Fruit fly (Drosophila melanogaster) whole organism, embryonic: Measurements from ENCODE around the gene CG8119.

Experiments
- Ada2b ChIP-seq: fragments of 200-800 bp; sonication (Bioruptor generic); IDR thresholded peaks from 2 replicates; pipeline ENCODE4 v1.3.6; 2022; ENCODE audit warnings: missing biosample characterization, missing genetic modification characterization
- CG10654 ChIP-seq: fragments of 200-800 bp; sonication (Bioruptor generic); optimal IDR thresholded peaks from 2 replicates; lab custom pipeline; 2016; ENCODE audit warnings: missing biosample characterization, missing genetic modification characterization
- CG11247 ChIP-seq: fragments of 200-800 bp; sonication (Bioruptor generic); IDR thresholded peaks from 2 replicates; pipeline ENCODE4 v1.3.6; 2022; ENCODE audit warnings: missing biosample characterization, missing genetic modification characterization
- CG11560 ChIP-seq: fragments of 200-800 bp; sonication (Bioruptor generic); IDR thresholded peaks from 3 replicates; pipeline ENCODE4 v1.3.6; 2022; ENCODE audit warnings: missing biosample characterization, missing genetic modification characterization
- CG11723 ChIP-seq: fragments of 200-800 bp; sonication (Bioruptor generic); optimal IDR thresholded peaks from 2 replicates; lab custom pipeline; 2017; ENCODE audit warnings: missing biosample characterization, mild to moderate bottlenecking, missing genetic modification characterization
- CG13424 ChIP-seq: fragments of 200-800 bp; sonication (Bioruptor generic); optimal IDR thresholded peaks from 2 replicates; lab custom pipeline; 2019; ENCODE audit warnings: missing biosample characterization, mild to moderate bottlenecking, missing genetic modification characterization, moderate library complexity
- CG15011 ChIP-seq: fragments of 200-800 bp; sonication (Bioruptor generic); optimal IDR thresholded peaks from 3 replicates; lab custom pipeline; 2018; ENCODE audit warnings: missing biosample characterization, mild to moderate bottlenecking, missing genetic modification characterization
- CG15073 ChIP-seq: fragments of 200-800 bp; sonication (Bioruptor generic); optimal IDR thresholded peaks from 2 replicates; lab custom pipeline; 2016; ENCODE audit warnings: missing biosample characterization, missing genetic modification characterization
- CG1603 ChIP-seq: fragments of 200-800 bp; sonication (Bioruptor generic); optimal IDR thresholded peaks from 2 replicates; lab custom pipeline; 2019; ENCODE audit warnings: missing biosample characterization, mild to moderate bottlenecking, missing genetic modification characterization, moderate library complexity
- CG16779 ChIP-seq: fragments of 200-800 bp; sonication (Bioruptor generic); IDR thresholded peaks from 2 replicates; pipeline ENCODE4 v1.3.6; 2022; ENCODE audit warnings: missing biosample characterization, missing genetic modification characterization
- CG18262 ChIP-seq: fragments of 200-800 bp; optimal IDR thresholded peaks from 3 replicates; lab custom pipeline; 2019; ENCODE audit warnings: missing biosample characterization, mild to moderate bottlenecking, missing genetic modification characterization, moderate library complexity
- CG31365 ChIP-seq: fragments of 200-800 bp; sonication (Bioruptor generic); optimal IDR thresholded peaks from 2 replicates; lab custom pipeline; 2018; ENCODE audit warnings: missing biosample characterization, mild to moderate bottlenecking, missing genetic modification characterization
- CG33557 ChIP-seq: fragments of 200-800 bp; sonication (Bioruptor generic); optimal IDR thresholded peaks from 2 replicates; lab custom pipeline; 2019; ENCODE audit warnings: missing biosample characterization, mild to moderate bottlenecking, missing genetic modification characterization, moderate library complexity
- CG4360 ChIP-seq: fragments of 200-800 bp; sonication (Bioruptor generic); IDR thresholded peaks from 2 replicates; pipeline ENCODE4 v1.3.6; 2022; ENCODE audit warnings: missing biosample characterization, missing genetic modification characterization
- CG4404 ChIP-seq: fragments of 200-800 bp; sonication (Bioruptor generic); IDR thresholded peaks from 2 replicates; pipeline ENCODE4 v1.3.6; 2022; ENCODE audit warnings: missing biosample characterization, missing genetic modification characterization
- CG4820 ChIP-seq: fragments of 200-800 bp; sonication (Bioruptor generic); optimal IDR thresholded peaks from 3 replicates; lab custom pipeline; 2016; ENCODE audit warnings: missing biosample characterization, missing genetic modification characterization
- CG5245 ChIP-seq: fragments of 200-800 bp; sonication (Bioruptor generic); optimal IDR thresholded peaks from 3 replicates; lab custom pipeline; 2016; ENCODE audit warnings: missing biosample characterization, missing genetic modification characterization
- CG6683 ChIP-seq: fragments of 200-800 bp; sonication (Bioruptor generic); optimal IDR thresholded peaks from 2 replicates; lab custom pipeline; 2017; ENCODE audit warnings: missing biosample characterization, mild to moderate bottlenecking, missing genetic modification characterization, missing genetic modification reagents
- CG6813 ChIP-seq: fragments of 200-800 bp; sonication (Bioruptor generic); optimal IDR thresholded peaks from 2 replicates; lab custom pipeline; 2017; ENCODE audit warnings: missing biosample characterization, missing genetic modification characterization, mild to moderate bottlenecking, moderate library complexity, missing genetic modification reagents
- CG9437 ChIP-seq: fragments of 200-800 bp; sonication (Bioruptor generic); optimal IDR thresholded peaks from 2 replicates; lab custom pipeline; 2018; ENCODE audit warnings: missing biosample characterization, mild to moderate bottlenecking, missing genetic modification characterization
- CHES-1-like ChIP-seq: fragments of 200-800 bp; sonication (Bioruptor generic); optimal IDR thresholded peaks from 2 replicates; lab custom pipeline; 2016; ENCODE audit warnings: missing biosample characterization, missing genetic modification characterization
- D19A ChIP-seq: fragments of 200-800 bp; optimal IDR thresholded peaks from 3 replicates; lab custom pipeline; 2019; ENCODE audit warnings: missing biosample characterization, mild to moderate bottlenecking, missing genetic modification characterization, moderate library complexity
- Dp ChIP-seq: fragments of 200-800 bp; sonication (Bioruptor generic); optimal IDR thresholded peaks from 2 replicates; lab custom pipeline; 2018; ENCODE audit warnings: missing biosample characterization, mild to moderate bottlenecking, missing genetic modification characterization, moderate library complexity
- Eip74EF ChIP-seq, 2 experiments: fragments of 200-800 bp in 1 of 2; fragments of >200 bp in 1 of 2; sonication (Bioruptor generic) in 1 of 2; optimal IDR thresholded peaks; 2 replicates each; lab custom pipeline; 2017 to 2019; ENCODE audit warnings: missing biosample characterization in 2 of 2, missing genetic modification characterization in 2 of 2, mild to moderate bottlenecking in 1 of 2, moderate library complexity in 1 of 2
- HmgD ChIP-seq: fragments of 200-800 bp; sonication (Bioruptor generic); optimal IDR thresholded peaks from 3 replicates; lab custom pipeline; 2016; ENCODE audit warnings: missing biosample characterization, missing genetic modification characterization
- Mes4 ChIP-seq: fragments of 200-800 bp; sonication (Bioruptor generic); optimal IDR thresholded peaks from 2 replicates; lab custom pipeline; 2016; ENCODE audit warnings: missing biosample characterization, missing genetic modification characterization
- Myb ChIP-seq: fragments of 200-800 bp; sonication (Bioruptor generic); optimal IDR thresholded peaks from 2 replicates; lab custom pipeline; 2016; ENCODE audit warnings: missing biosample characterization, missing genetic modification characterization
- Nf-YC ChIP-seq: fragments of 200-800 bp; optimal IDR thresholded peaks from 3 replicates; lab custom pipeline; 2019; ENCODE audit warnings: missing biosample characterization, mild to moderate bottlenecking, missing genetic modification characterization, moderate library complexity
- Ravus ChIP-seq: fragments of 200-800 bp; sonication (Bioruptor generic); IDR thresholded peaks from 2 replicates; pipeline ENCODE4 v1.3.6; 2022; ENCODE audit warnings: missing biosample characterization, missing genetic modification characterization
- Taf1 ChIP-seq: fragments of 200-800 bp; sonication (Bioruptor generic); IDR thresholded peaks from 2 replicates; pipeline ENCODE4 v1.3.6; 2022; ENCODE audit warnings: missing biosample characterization, missing genetic modification characterization
- aop ChIP-seq: fragments of 200-800 bp; sonication (Bioruptor generic); IDR thresholded peaks from 2 replicates; pipeline ENCODE4 v1.3.6; 2022; ENCODE audit warnings: missing biosample characterization, missing genetic modification characterization
- az2 ChIP-seq: fragments of 200-800 bp; sonication (Bioruptor generic); optimal IDR thresholded peaks from 3 replicates; lab custom pipeline; 2016; ENCODE audit warnings: missing biosample characterization, missing genetic modification characterization
- br ChIP-seq: fragments of >200 bp; optimal IDR thresholded peaks from 2 replicates; lab custom pipeline; 2017
- chn ChIP-seq: fragments of 200-800 bp; sonication (Bioruptor generic); optimal IDR thresholded peaks from 2 replicates; lab custom pipeline; 2016; ENCODE audit warnings: missing biosample characterization, missing genetic modification characterization
- dysf ChIP-seq: fragments of 200-800 bp; sonication (Bioruptor generic); IDR thresholded peaks from 3 replicates; pipeline ENCODE4 v1.3.6; 2022; ENCODE audit warnings: missing biosample characterization, missing genetic modification characterization
- esg ChIP-seq: fragments of 200-800 bp; sonication (Bioruptor generic); conservative IDR thresholded peaks from 2 replicates; pipeline ENCODE4 v1.3.6; 2022; ENCODE audit warnings: missing biosample characterization, missing genetic modification characterization
- fd96Cb ChIP-seq: fragments of 200-800 bp; sonication (Bioruptor generic); optimal IDR thresholded peaks from 2 replicates; lab custom pipeline; 2018; ENCODE audit warnings: missing biosample characterization, mild to moderate bottlenecking, missing genetic modification characterization, moderate library complexity
- gem ChIP-seq: fragments of 200-800 bp; sonication (Bioruptor generic); optimal IDR thresholded peaks from 2 replicates; lab custom pipeline; 2019; ENCODE audit warnings: missing biosample characterization, mild to moderate bottlenecking, missing genetic modification characterization, moderate library complexity
- grn ChIP-seq: fragments of 200-800 bp; sonication (Bioruptor generic); optimal IDR thresholded peaks from 3 replicates; lab custom pipeline; 2017; ENCODE audit warnings: missing biosample characterization, missing genetic modification characterization
- gro ChIP-seq: fragments of 200-800 bp; sonication (Bioruptor generic); optimal IDR thresholded peaks from 2 replicates; lab custom pipeline; 2016; ENCODE audit warnings: missing biosample characterization, missing genetic modification characterization
- gsb-n ChIP-seq: fragments of 200-800 bp; sonication (Bioruptor generic); optimal IDR thresholded peaks from 3 replicates; lab custom pipeline; 2018; ENCODE audit warnings: missing biosample characterization, mild to moderate bottlenecking, missing genetic modification characterization
- hbn ChIP-seq: fragments of 200-800 bp; sonication (Bioruptor generic); IDR thresholded peaks from 2 replicates; pipeline ENCODE4 v1.3.6; 2022; ENCODE audit warnings: missing biosample characterization, missing genetic modification characterization; ENCODE audit not compliant: partially characterized antibody
- jing ChIP-seq: fragments of 200-800 bp; sonication (Bioruptor generic); optimal IDR thresholded peaks from 2 replicates; lab custom pipeline; 2018; ENCODE audit warnings: missing biosample characterization, mild to moderate bottlenecking, missing genetic modification characterization
- mam ChIP-seq: fragments of 200-800 bp; sonication (Bioruptor generic); optimal IDR thresholded peaks from 3 replicates; lab custom pipeline; 2016; ENCODE audit warnings: missing biosample characterization, missing genetic modification characterization
- nerfin-1 ChIP-seq: fragments of 200-800 bp; sonication (Bioruptor generic); optimal IDR thresholded peaks from 3 replicates; lab custom pipeline; 2019; ENCODE audit warnings: missing biosample characterization, mild to moderate bottlenecking, missing genetic modification characterization, moderate library complexity
- pros ChIP-seq: fragments of 200-800 bp; sonication (Bioruptor generic); optimal IDR thresholded peaks from 3 replicates; lab custom pipeline; 2019; ENCODE audit warnings: missing biosample characterization, mild to moderate bottlenecking, missing genetic modification characterization, moderate library complexity
- psq ChIP-seq: fragments of 200-800 bp; sonication (Bioruptor generic); optimal IDR thresholded peaks from 2 replicates; lab custom pipeline; 2017; ENCODE audit warnings: missing biosample characterization, missing genetic modification characterization
- row ChIP-seq: fragments of 200-800 bp; sonication (Bioruptor generic); IDR thresholded peaks from 3 replicates; pipeline ENCODE4 v1.3.6; 2022; ENCODE audit warnings: missing biosample characterization, missing genetic modification characterization
- seq ChIP-seq: fragments of 200-800 bp; sonication (Bioruptor generic); IDR thresholded peaks from 2 replicates; pipeline ENCODE4 v1.3.6; 2022; ENCODE audit warnings: missing biosample characterization, missing genetic modification characterization
- sob ChIP-seq: fragments of 200-800 bp; sonication (Bioruptor generic); IDR thresholded peaks from 2 replicates; pipeline ENCODE4 v1.3.6; 2022; ENCODE audit warnings: missing biosample characterization, missing genetic modification characterization
- tin ChIP-seq: fragments of 200-800 bp; sonication (Bioruptor generic); optimal IDR thresholded peaks from 3 replicates; lab custom pipeline; 2016; ENCODE audit warnings: missing biosample characterization, missing genetic modification characterization

The CG8119 gene

dm6 chrX:15703720-15704206, 41.4 kb downstream of the CG8119 start, which contains the start of the genes Pis and Hap40 (continued):
- TF ChIP-seq grn (GFP tag; lab: Kevin White, UChicago) (no peak), gem (tag; lab: Kevin White, UChicago) (peak; percentile 84), seq (peak; percentile 51; the same call in 1 of the 2 replicates), CG4404 (GFP tag; lab: Robert Waterston, UW) (peak; percentile 68), fd96Cb (tag; lab: Kevin White, UChicago) (peak; percentile 70), CG6813 (GFP tag; lab: Kevin White, UChicago) (no peak), sob (peak; percentile 68; the same call in 1 of the 2 replicates), Myb (GFP tag; lab: Kevin White, UChicago) (peak; percentile 18), CG15011 (GFP tag; lab: Kevin White, UChicago) (peak; percentile 32), chn (GFP tag; lab: Kevin White, UChicago) (peak; percentile 69), row (GFP tag; lab: Robert Waterston, UW) (peak; percentile 93), psq (GFP tag; lab: Kevin White, UChicago) (peak; percentile 25), Taf1 (no peak; the same call in 1 of the 2 replicates), CG33557 (GFP tag; lab: Kevin White, UChicago) (peak; percentile 50), gsb-n (tag; lab: Kevin White, UChicago) (peak; percentile 45), Mes4 (no peak), dysf (GFP tag; lab: Robert Waterston, UW) (peak; percentile 84), jing (GFP tag; lab: Kevin White, UChicago) (no peak), CG10654 (GFP tag; lab: Kevin White, UChicago) (peak; percentile 41), D19A (tag; lab: Kevin White, UChicago) (peak; percentile 51), CG9437 (GFP tag; lab: Kevin White, UChicago) (peak; percentile 49), Ravus (GFP tag; lab: Robert Waterston, UW) (no peak), gro (GFP tag; lab: Kevin White, UChicago) (peak; percentile 41), Nf-YC (tag; lab: Kevin White, UChicago) (peak; percentile 64), CG13424 (tag; lab: Kevin White, UChicago) (peak; percentile 82), mam (GFP tag; lab: Kevin White, UChicago) (peak; percentile 68), HmgD (GFP tag; lab: Kevin White, UChicago) (no peak), CG31365 (tag; lab: Kevin White, UChicago) (no peak), Dp (GFP tag; lab: Kevin White, UChicago) (no peak), CG4360 (GFP tag; lab: Robert Waterston, UW) (no peak), pros (GFP tag; lab: Kevin White, UChicago) (no peak), CG6683 (GFP tag; lab: Kevin White, UChicago) (no peak), CG18262 (tag; lab: Kevin White, UChicago) (peak; percentile 71), CG11723 (GFP tag; lab: Kevin White, UChicago) (no peak), CG16779 (GFP tag; lab: Robert Waterston, UW) (no peak), CG11247 (GFP tag; lab: Robert Waterston, UW) (peak; percentile 50; the same call in 1 of the 2 replicates), CG11560 (tag; lab: Robert Waterston, UW) (peak; percentile 65; the same call in 2 of the 3 replicates), esg (GFP tag; lab: Robert Waterston, UW) (peak; percentile 75), Ada2b (GFP tag; lab: Robert Waterston, UW) (peak; percentile 59), az2 (peak; percentile 44), CG15073 (no peak), Eip74EF (GFP tag; optimal IDR thresholded peaks at IDR 0.05; lab: Kevin White, UChicago) (peak in 1 of 2 experiments; percentile 27), br (lab: Kevin White, UChicago) (no peak), CG4820 (GFP tag; lab: Kevin White, UChicago) (peak; percentile 57), aop (GFP tag; lab: Robert Waterston, UW) (no peak), CG1603 (tag; lab: Kevin White, UChicago) (peak; percentile 48), hbn (no peak), CG5245 (peak; percentile 10), CHES-1-like (GFP tag; lab: Kevin White, UChicago) (peak; percentile 30), nerfin-1 (peak; percentile 54), tin (GFP tag; lab: Kevin White, UChicago) (peak; percentile 70)
